Comparison of ENCODE assay signal across 5 fruit fly cellular contexts in the genomic region with DNA sequence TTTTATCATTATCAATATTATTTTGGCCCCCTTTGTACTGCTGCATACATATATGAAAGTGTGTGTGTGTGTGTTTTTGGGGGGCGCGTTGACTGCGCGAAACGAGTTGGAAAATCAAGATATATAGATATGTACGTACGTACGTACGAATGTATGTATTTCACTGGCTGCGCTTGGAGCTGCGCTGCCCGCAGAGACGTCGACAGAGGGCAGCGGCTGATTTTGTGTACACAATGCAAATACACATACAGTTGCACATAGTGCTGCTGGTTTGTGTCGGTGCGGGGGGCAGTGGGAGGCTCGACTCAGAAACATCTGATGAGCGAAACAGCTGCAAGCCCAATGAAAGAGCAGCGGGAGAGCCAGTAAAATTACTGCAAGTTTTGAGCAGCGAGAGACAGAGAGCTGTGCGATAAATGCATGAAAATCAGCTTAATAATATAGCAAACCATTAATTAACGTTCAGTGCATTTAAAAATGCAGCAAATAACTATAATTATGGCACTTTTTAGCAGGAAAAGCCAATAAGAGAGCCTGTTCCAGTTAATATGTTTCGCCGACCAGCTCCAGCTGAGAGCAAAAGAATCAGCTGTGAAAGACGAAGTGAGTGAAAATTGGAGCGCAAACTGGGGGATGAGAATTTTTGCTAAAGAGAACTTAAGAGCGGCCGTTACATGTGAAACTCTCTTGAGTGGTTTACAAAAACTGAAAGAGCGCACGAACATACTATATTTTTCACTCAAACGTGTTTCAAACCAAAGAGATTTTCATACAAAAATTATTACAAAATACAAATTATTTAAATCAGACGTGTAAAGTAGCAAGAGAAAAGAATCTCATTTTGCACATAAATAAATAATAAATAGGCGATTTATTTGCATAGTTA.
TF ChIP-seq lines count a peak whose summit lies in the region.

No protein-coding gene starts in this region.

TF ChIP-seq in whole organism, adult, 20 proteins besides CTCF, POLR2A, EP300 and RAD21 (continued from another document):
- peak; percentile 34 for TF ChIP-seq ovo (GFP tag; optimal IDR thresholded peaks at IDR 0.05; lab: Kevin White, UChicago)
- peak; percentile 41 for TF ChIP-seq Crg-1 (GFP tag; optimal IDR thresholded peaks at IDR 0.05; lab: Kevin White, UChicago)
- no peak for TF ChIP-seq CG5204 (GFP tag; optimal IDR thresholded peaks at IDR 0.05; lab: Kevin White, UChicago)
- TF ChIP-seq cnc (optimal IDR thresholded peaks at IDR 0.05; lab: Kevin White, UChicago): no peak

TF ChIP-seq in whole organism, embryonic, 481 proteins besides CTCF, POLR2A, EP300 and RAD21 (continued from another document and continues in another):
- peak; percentile 22 to 52 for TF ChIP-seq bsh (GFP tag; optimal IDR thresholded peaks at IDR 0.05; lab: Kevin White, UChicago)
- no peak for TF ChIP-seq CG13624 (GFP tag; optimal IDR thresholded peaks at IDR 0.05; lab: Kevin White, UChicago)
- TF ChIP-seq slp2 (GFP tag; optimal IDR thresholded peaks at IDR 0.05; lab: Kevin White, UChicago): no peak
- peak; percentile 36; the same call in 1 of the 2 replicates for TF ChIP-seq stc (GFP tag; IDR thresholded peaks at IDR 0.05; lab: Robert Waterston, UW)
- peak; percentile 3 for TF ChIP-seq CG12769 (tag; optimal IDR thresholded peaks at IDR 0.05; lab: Kevin White, UChicago)
- peak; percentile 96 for TF ChIP-seq CG3407 (GFP tag; optimal IDR thresholded peaks at IDR 0.05; lab: Kevin White, UChicago)
- TF ChIP-seq eve (GFP tag; optimal IDR thresholded peaks at IDR 0.05; lab: Kevin White, UChicago): peak in 1 of 2 experiments; percentile 74
- peak; percentile 81 for TF ChIP-seq kni (GFP tag; optimal IDR thresholded peaks at IDR 0.05; lab: Kevin White, UChicago)
- TF ChIP-seq Adf1 (GFP tag; IDR thresholded peaks at IDR 0.05; lab: Robert Waterston, UW): peak; percentile 89
- TF ChIP-seq Fer1 (GFP tag; optimal IDR thresholded peaks at IDR 0.05; lab: Kevin White, UChicago): peak; percentile 13
- TF ChIP-seq chm (GFP tag; IDR thresholded peaks at IDR 0.05; lab: Robert Waterston, UW): peak; percentile 77
- TF ChIP-seq Gug (GFP tag; IDR thresholded peaks at IDR 0.05; lab: Robert Waterston, UW): no peak
- TF ChIP-seq disco-r (GFP tag; optimal IDR thresholded peaks at IDR 0.05; lab: Kevin White, UChicago): no peak
- TF ChIP-seq Mes4 (GFP tag; optimal IDR thresholded peaks at IDR 0.05; lab: Kevin White, UChicago): peak; percentile 13
- TF ChIP-seq CG3163 (GFP tag; optimal IDR thresholded peaks at IDR 0.05; lab: Kevin White, UChicago): peak; percentile 94
- peak; percentile 47 for TF ChIP-seq nerfin-1 (tag; optimal IDR thresholded peaks at IDR 0.05; lab: Kevin White, UChicago)
- no peak; the same call in 2 of the 3 replicates for TF ChIP-seq sr (GFP tag; IDR thresholded peaks at IDR 0.05; lab: Robert Waterston, UW)
- no peak for TF ChIP-seq schlank (tag; optimal IDR thresholded peaks at IDR 0.05; lab: Kevin White, UChicago)
- TF ChIP-seq PHDP (tag; optimal IDR thresholded peaks at IDR 0.05; lab: Kevin White, UChicago): peak; percentile 12
- TF ChIP-seq fd64A (GFP tag; optimal IDR thresholded peaks at IDR 0.05; lab: Kevin White, UChicago): peak; percentile 43
- peak; percentile 37 for TF ChIP-seq CG33557 (GFP tag; optimal IDR thresholded peaks at IDR 0.05; lab: Kevin White, UChicago)
- TF ChIP-seq bigmax (GFP tag; optimal IDR thresholded peaks at IDR 0.05; lab: Kevin White, UChicago): no peak
- peak; percentile 97 for TF ChIP-seq crol (GFP tag; IDR thresholded peaks at IDR 0.05; lab: Robert Waterston, UW)
- peak; percentile 41; the same call in 1 of the 2 replicates for TF ChIP-seq CG32767 (GFP tag; IDR thresholded peaks at IDR 0.05; lab: Robert Waterston, UW)
- 0 out of 3 replicates have a peak, but pooled peaks have one; percentile 6 for TF ChIP-seq gce (GFP tag; IDR thresholded peaks at IDR 0.05; lab: Robert Waterston, UW)
- peak; percentile 40 for TF ChIP-seq Elba2 (GFP tag; optimal IDR thresholded peaks at IDR 0.05; lab: Kevin White, UChicago)
- peak; percentile 3 for TF ChIP-seq CG15601 (tag; optimal IDR thresholded peaks at IDR 0.05; lab: Kevin White, UChicago)
- TF ChIP-seq Xrp1 (GFP tag; IDR thresholded peaks at IDR 0.05; lab: Robert Waterston, UW): peak; percentile 39; the same call in 1 of the 2 replicates

TF ChIP-seq in whole organism, prepupa, 60 proteins besides CTCF, POLR2A, EP300 and RAD21 (continued from another document):
- TF ChIP-seq fd85E (GFP tag; optimal IDR thresholded peaks at IDR 0.05; lab: Kevin White, UChicago) (no peak), CG9139 (GFP tag; optimal IDR thresholded peaks at IDR 0.05; lab: Kevin White, UChicago) (peak; percentile 55), CG10631 (GFP tag; optimal IDR thresholded peaks at IDR 0.05; lab: Kevin White, UChicago) (no peak), Hr38 (GFP tag; optimal IDR thresholded peaks at IDR 0.05; lab: Kevin White, UChicago) (no peak), topi (GFP tag; optimal IDR thresholded peaks at IDR 0.05; lab: Kevin White, UChicago) (peak; percentile 25), Ets96B (tag; optimal IDR thresholded peaks at IDR 0.05; lab: Kevin White, UChicago) (peak; percentile 36), CG10669 (GFP tag; optimal IDR thresholded peaks at IDR 0.05; lab: Kevin White, UChicago) (peak; percentile 13), CG11294 (GFP tag; IDR thresholded peaks at IDR 0.05; lab: Robert Waterston, UW) (no peak), fd59A (GFP tag; optimal IDR thresholded peaks at IDR 0.05; lab: Kevin White, UChicago) (no peak), CG6792 (GFP tag; optimal IDR thresholded peaks at IDR 0.05; lab: Kevin White, UChicago) (peak; percentile 32), svp (GFP tag; lab: Kevin White, UChicago) (peak; percentile 76), ss (GFP tag; optimal IDR thresholded peaks at IDR 0.05; lab: Kevin White, UChicago) (peak; percentile 73 to 84), dac (GFP tag; optimal IDR thresholded peaks at IDR 0.05; lab: Kevin White, UChicago) (peak; percentile 49), CG16779 (tag; optimal IDR thresholded peaks at IDR 0.05; lab: Kevin White, UChicago) (peak; percentile 74), Eip75B (GFP tag; optimal IDR thresholded peaks at IDR 0.05; lab: Kevin White, UChicago) (peak; percentile 47), Eip93F (GFP tag; optimal IDR thresholded peaks at IDR 0.05; lab: Kevin White, UChicago) (no peak), acj6 (GFP tag; optimal IDR thresholded peaks at IDR 0.05; lab: Kevin White, UChicago) (no peak), CG6276 (GFP tag; optimal IDR thresholded peaks at IDR 0.05; lab: Kevin White, UChicago) (peak; percentile 48), OdsH (GFP tag; optimal IDR thresholded peaks at IDR 0.05; lab: Kevin White, UChicago) (no peak), Ets21C (GFP tag; optimal IDR thresholded peaks at IDR 0.05; lab: Kevin White, UChicago) (no peak), fkh (GFP tag; optimal IDR thresholded peaks at IDR 0.05; lab: Kevin White, UChicago) (peak; percentile 89), CG15336 (GFP tag; IDR thresholded peaks at IDR 0.05; lab: Robert Waterston, UW) (0 out of 2 replicates have a peak, but pooled peaks have one; percentile 26), Gug (GFP tag; IDR thresholded peaks at IDR 0.05; lab: Robert Waterston, UW) (0 out of 2 replicates have a peak, but pooled peaks have one; percentile 19), CG4318 (GFP tag; optimal IDR thresholded peaks at IDR 0.05; lab: Kevin White, UChicago) (no peak), CG6854 (GFP tag; optimal IDR thresholded peaks at IDR 0.05; lab: Kevin White, UChicago) (peak; percentile 84), CG6808 (GFP tag; optimal IDR thresholded peaks at IDR 0.05; lab: Kevin White, UChicago) (peak; percentile 55), Eip78C (GFP tag; lab: Kevin White, UChicago) (peak; percentile 78), Met (GFP tag; optimal IDR thresholded peaks at IDR 0.05; lab: Kevin White, UChicago) (peak; percentile 14), vri (GFP tag; optimal IDR thresholded peaks at IDR 0.05; lab: Kevin White, UChicago) (peak; percentile 65), dsx (GFP tag; optimal IDR thresholded peaks at IDR 0.05; lab: Kevin White, UChicago; ENCODE audit: poor library complexity, severe bottlenecking) (peak; percentile 93)

TF ChIP-seq in whole organism, pupa, 21 proteins besides CTCF, POLR2A, EP300 and RAD21 (continued from another document):
- TF ChIP-seq Pif1A (GFP tag; optimal IDR thresholded peaks at IDR 0.05; lab: Kevin White, UChicago) (peak; percentile 51), CG14655 (GFP tag; optimal IDR thresholded peaks at IDR 0.05; lab: Kevin White, UChicago) (peak; percentile 0), CG32121 (GFP tag; IDR thresholded peaks at IDR 0.05; lab: Robert Waterston, UW) (peak; percentile 86)

TF ChIP-seq in whole organism, wandering third instar larva, 38 proteins besides CTCF, POLR2A, EP300 and RAD21 (continued from another document):
- TF ChIP-seq GATAd (GFP tag; optimal IDR thresholded peaks at IDR 0.05; lab: Kevin White, UChicago) (no peak), Vsx2 (GFP tag; optimal IDR thresholded peaks at IDR 0.05; lab: Kevin White, UChicago; ENCODE audit: partially characterized antibody) (no peak), Hnf4 (GFP tag; optimal IDR thresholded peaks at IDR 0.05; lab: Kevin White, UChicago) (peak; percentile 56), h (GFP tag; optimal IDR thresholded peaks at IDR 0.05; lab: Kevin White, UChicago) (peak; percentile 68), fru (GFP tag; optimal IDR thresholded peaks at IDR 0.05; lab: Kevin White, UChicago) (peak; percentile 93), Hr83 (GFP tag; optimal IDR thresholded peaks at IDR 0.05; lab: Kevin White, UChicago; ENCODE audit: poor library complexity, severe bottlenecking) (peak; percentile 90), CrebA (GFP tag; optimal IDR thresholded peaks at IDR 0.05; lab: Kevin White, UChicago; ENCODE audit: borderline replicate concordance) (peak; percentile 66)
TF ChIP-seq in whole organism, wandering third instar larva: peak in this region for 18.
